Fruit fly (Drosophila melanogaster) whole organism, embryonic: ENCODE results near the gene Cdc42.

Experiments used
- CG3407 ChIP-seq: fragments of 200-800 bp; sonication (Bioruptor generic); optimal IDR thresholded peaks from 2 replicates; lab custom pipeline; 2018; ENCODE audit warnings: missing biosample characterization, mild to moderate bottlenecking, missing genetic modification characterization
- CG4854 ChIP-seq: fragments of 200-800 bp; sonication (Bioruptor generic); optimal IDR thresholded peaks from 2 replicates; lab custom pipeline; 2016; ENCODE audit warnings: missing biosample characterization, missing genetic modification characterization, inconsistent platforms
- Opbp ChIP-seq: fragments of 200-800 bp; sonication (Bioruptor generic); IDR thresholded peaks from 3 replicates; pipeline ENCODE4 v1.3.6; 2022; ENCODE audit warnings: missing biosample characterization, missing genetic modification characterization; ENCODE audit not compliant: partially characterized antibody
- Xbp1 ChIP-seq: fragments of 200-800 bp; sonication (Bioruptor generic); optimal IDR thresholded peaks from 3 replicates; lab custom pipeline; 2016; ENCODE audit warnings: missing biosample characterization, mild to moderate bottlenecking, missing genetic modification characterization
- fd64A ChIP-seq: fragments of 200-800 bp; sonication (Bioruptor generic); optimal IDR thresholded peaks from 3 replicates; lab custom pipeline; 2018; ENCODE audit warnings: missing biosample characterization, mild to moderate bottlenecking, missing genetic modification characterization
- psq ChIP-seq: fragments of 200-800 bp; sonication (Bioruptor generic); optimal IDR thresholded peaks from 2 replicates; lab custom pipeline; 2017; ENCODE audit warnings: missing biosample characterization, missing genetic modification characterization
- stc ChIP-seq: fragments of 200-800 bp; sonication (Bioruptor generic); IDR thresholded peaks from 2 replicates; pipeline ENCODE4 v1.3.6; 2022; ENCODE audit warnings: missing biosample characterization, missing genetic modification characterization
- zen ChIP-seq: fragments of 200-800 bp; sonication (Bioruptor generic); optimal IDR thresholded peaks from 3 replicates; lab custom pipeline; 2018; ENCODE audit warnings: missing biosample characterization, mild to moderate bottlenecking, missing genetic modification characterization, moderate library complexity

- TF ChIP-seq psq (GFP tag; lab: Kevin White, UChicago) = no peak
- no peak for TF ChIP-seq CG3407
- TF ChIP-seq fd64A (GFP tag; lab: Kevin White, UChicago) = no peak
- TF ChIP-seq CG4854 = no peak
- TF ChIP-seq zen = no peak
- TF ChIP-seq Opbp (GFP tag; lab: Robert Waterston, UW) = peak; percentile 81
- peak; percentile 31 for TF ChIP-seq Xbp1
- TF ChIP-seq stc (GFP tag; lab: Robert Waterston, UW) = no peak
Observed at dm6 chrX:19665684-19666141, 31.2 kb upstream of the Cdc42 start.
